Fruit fly (Drosophila melanogaster) whole organism, embryonic: Measurements from ENCODE around the gene CG15930.

Source experiments
- Atf6 ChIP-seq: fragments of 200-800 bp; sonication (Bioruptor generic); IDR thresholded peaks from 2 replicates; pipeline ENCODE4 v1.3.6; 2022; ENCODE audit warnings: missing biosample characterization, missing genetic modification characterization
- BEAF-32 ChIP-seq: fragments of 200-800 bp; sonication (Bioruptor generic); optimal IDR thresholded peaks from 3 replicates; lab custom pipeline; 2017; ENCODE audit warnings: missing biosample characterization, missing genetic modification characterization, mild to moderate bottlenecking, moderate library complexity, missing genetic modification reagents
- Bgb ChIP-seq: fragments of 200-800 bp; sonication (Bioruptor generic); IDR thresholded peaks from 2 replicates; pipeline ENCODE4 v1.3.6; 2022; ENCODE audit warnings: missing biosample characterization, missing genetic modification characterization; ENCODE audit not compliant: partially characterized antibody
- CG10267 ChIP-seq: fragments of 200-800 bp; sonication (Bioruptor generic); optimal IDR thresholded peaks from 2 replicates; lab custom pipeline; 2018; ENCODE audit warnings: missing biosample characterization, mild to moderate bottlenecking, missing genetic modification characterization, moderate library complexity
- CG10959 ChIP-seq: fragments of 200-800 bp; sonication (Bioruptor generic); IDR thresholded peaks from 2 replicates; pipeline ENCODE4 v1.3.6; 2022; ENCODE audit warnings: missing biosample characterization, missing genetic modification characterization
- CG11093 ChIP-seq: fragments of 200-800 bp; sonication (Bioruptor generic); IDR thresholded peaks from 3 replicates; pipeline ENCODE4 v1.3.6; 2022; ENCODE audit warnings: missing biosample characterization, missing genetic modification characterization
- CG11247 ChIP-seq: fragments of 200-800 bp; sonication (Bioruptor generic); IDR thresholded peaks from 2 replicates; pipeline ENCODE4 v1.3.6; 2022; ENCODE audit warnings: missing biosample characterization, missing genetic modification characterization
- CG12744 ChIP-seq: fragments of 200-800 bp; sonication (Bioruptor generic); optimal IDR thresholded peaks from 2 replicates; lab custom pipeline; 2016; ENCODE audit warnings: missing biosample characterization, missing genetic modification characterization
- CG13775 ChIP-seq: fragments of 200-800 bp; sonication (Bioruptor generic); optimal IDR thresholded peaks from 3 replicates; lab custom pipeline; 2017; ENCODE audit warnings: missing biosample characterization, mild to moderate bottlenecking, missing genetic modification characterization
- CG14014 ChIP-seq: fragments of 200-800 bp; sonication (Bioruptor generic); IDR thresholded peaks from 2 replicates; pipeline ENCODE4 v1.3.6; 2022; ENCODE audit warnings: missing biosample characterization, missing genetic modification characterization
- CG14050 ChIP-seq: fragments of 200-800 bp; sonication (Bioruptor generic); IDR thresholded peaks from 3 replicates; pipeline ENCODE4 v1.3.6; 2022; ENCODE audit warnings: missing biosample characterization, missing genetic modification characterization
- CG17328 ChIP-seq: fragments of 200-800 bp; sonication (Bioruptor generic); IDR thresholded peaks from 2 replicates; pipeline ENCODE4 v1.3.6; 2022; ENCODE audit warnings: missing biosample characterization, missing genetic modification characterization
- CG2678 ChIP-seq: fragments of 200-800 bp; sonication (Bioruptor generic); optimal IDR thresholded peaks from 3 replicates; lab custom pipeline; 2019; ENCODE audit warnings: missing biosample characterization, mild to moderate bottlenecking, missing genetic modification characterization, moderate library complexity
- CG32772 ChIP-seq: fragments of 200-800 bp; sonication (Bioruptor generic); IDR thresholded peaks from 2 replicates; pipeline ENCODE4 v1.3.6; 2022; ENCODE audit warnings: missing biosample characterization, missing genetic modification characterization
- CG3726 ChIP-seq: fragments of 200-800 bp; sonication (Bioruptor generic); IDR thresholded peaks from 3 replicates; pipeline ENCODE4, ENCODE4 v1.3.6; 2022; ENCODE audit warnings: missing biosample characterization, missing genetic modification characterization
- CG3847 ChIP-seq: fragments of 200-800 bp; sonication (Bioruptor generic); IDR thresholded peaks from 2 replicates; pipeline ENCODE4 v1.3.6; 2022; ENCODE audit warnings: missing biosample characterization, missing genetic modification characterization
- CG4617 ChIP-seq: fragments of 200-800 bp; sonication (Bioruptor generic); optimal IDR thresholded peaks from 3 replicates; lab custom pipeline; 2016; ENCODE audit warnings: missing biosample characterization, missing genetic modification characterization, borderline replicate concordance
- CG6272 ChIP-seq: fragments of 200-800 bp; sonication (Bioruptor generic); IDR thresholded peaks from 2 replicates; pipeline ENCODE4 v1.3.6; 2022; ENCODE audit warnings: missing biosample characterization, missing genetic modification characterization
- CG6689 ChIP-seq: fragments of 200-800 bp; sonication (Bioruptor generic); IDR thresholded peaks from 2 replicates; pipeline ENCODE4 v1.3.6; 2022; ENCODE audit warnings: missing biosample characterization, missing genetic modification characterization
- CG6765 ChIP-seq: fragments of 200-800 bp; sonication (Bioruptor generic); optimal IDR thresholded peaks from 3 replicates; lab custom pipeline; 2017; ENCODE audit warnings: missing biosample characterization, mild to moderate bottlenecking, missing genetic modification characterization
- CG8290 ChIP-seq, 3 experiments: fragments of 200-800 bp; sonication (Bioruptor generic); optimal IDR thresholded peaks; 2 replicates each; lab custom pipeline; 2016 to 2019; ENCODE audit warnings: missing biosample characterization in 3 of 3, missing genetic modification characterization in 3 of 3, mild to moderate bottlenecking in 2 of 3, moderate library complexity in 1 of 3
- Camta ChIP-seq: fragments of 200-800 bp; sonication (Bioruptor generic); optimal IDR thresholded peaks from 2 replicates; lab custom pipeline; 2016; ENCODE audit warnings: missing biosample characterization, missing genetic modification characterization
- Dbx ChIP-seq: fragments of 200-800 bp; sonication (Bioruptor generic); IDR thresholded peaks from 3 replicates; pipeline ENCODE4 v1.3.6; 2022; ENCODE audit warnings: missing biosample characterization, missing genetic modification characterization
- Dll ChIP-seq: fragments of 200-800 bp; sonication (Bioruptor generic); IDR thresholded peaks from 4 replicates; pipeline ENCODE4 v1.3.6; 2022; ENCODE audit warnings: missing biosample characterization, missing genetic modification characterization; ENCODE audit not compliant: partially characterized antibody
- E2f1 ChIP-seq: fragments of 200-800 bp; sonication (Bioruptor generic); IDR thresholded peaks from 2 replicates; pipeline ENCODE4 v1.3.6; 2022; ENCODE audit warnings: missing biosample characterization, missing genetic modification characterization
- Fer3 ChIP-seq: fragments of 200-800 bp; sonication (Bioruptor generic); optimal IDR thresholded peaks from 2 replicates; lab custom pipeline; 2018; ENCODE audit warnings: missing biosample characterization, mild to moderate bottlenecking, missing genetic modification characterization, moderate library complexity
- HLHmδ ChIP-seq: fragments of 200-800 bp; sonication (Bioruptor generic); optimal IDR thresholded peaks from 2 replicates; lab custom pipeline; 2018; ENCODE audit warnings: missing biosample characterization, mild to moderate bottlenecking, missing genetic modification characterization, moderate library complexity
- HmgZ ChIP-seq: fragments of 200-800 bp; sonication (Bioruptor generic); optimal IDR thresholded peaks from 2 replicates; lab custom pipeline; 2018; ENCODE audit warnings: missing biosample characterization, mild to moderate bottlenecking, missing genetic modification characterization
- Hmr ChIP-seq: fragments of 200-800 bp; sonication (Bioruptor generic); optimal IDR thresholded peaks from 3 replicates; lab custom pipeline; 2017; ENCODE audit warnings: mild to moderate bottlenecking, missing biosample characterization, missing genetic modification reagents, missing genetic modification characterization
- Hmx ChIP-seq: fragments of 200-800 bp; sonication (Bioruptor generic); optimal IDR thresholded peaks from 2 replicates; lab custom pipeline; 2016; ENCODE audit warnings: missing biosample characterization, missing genetic modification characterization
- Lhr ChIP-seq: fragments of 200-800 bp; sonication (Bioruptor generic); optimal IDR thresholded peaks from 3 replicates; lab custom pipeline; 2017; ENCODE audit warnings: mild to moderate bottlenecking, missing biosample characterization, missing genetic modification reagents, missing genetic modification characterization
- MBD-R2 ChIP-seq: fragments of 200-800 bp; sonication (Bioruptor generic); IDR thresholded peaks from 2 replicates; pipeline ENCODE4 v1.3.6; 2022; ENCODE audit warnings: missing biosample characterization, missing genetic modification characterization
- Max ChIP-seq: fragments of 200-800 bp; sonication (Bioruptor generic); optimal IDR thresholded peaks from 2 replicates; lab custom pipeline; 2016; ENCODE audit warnings: missing biosample characterization, mild to moderate bottlenecking, missing genetic modification characterization
- Myb ChIP-seq: fragments of 200-800 bp; sonication (Bioruptor generic); optimal IDR thresholded peaks from 2 replicates; lab custom pipeline; 2016; ENCODE audit warnings: missing biosample characterization, missing genetic modification characterization
- NC2β ChIP-seq: fragments of 200-800 bp; sonication (Bioruptor generic); optimal IDR thresholded peaks from 2 replicates; lab custom pipeline; 2016; ENCODE audit warnings: missing biosample characterization, missing genetic modification characterization
- Opbp ChIP-seq: fragments of 200-800 bp; sonication (Bioruptor generic); IDR thresholded peaks from 3 replicates; pipeline ENCODE4 v1.3.6; 2022; ENCODE audit warnings: missing biosample characterization, missing genetic modification characterization; ENCODE audit not compliant: partially characterized antibody
- Ptx1 ChIP-seq: fragments of 200-800 bp; sonication (Bioruptor generic); IDR thresholded peaks from 2 replicates; pipeline ENCODE4 v1.3.6; 2022; ENCODE audit warnings: missing biosample characterization, missing genetic modification characterization
- Rfx ChIP-seq: fragments of 200-800 bp; sonication (Bioruptor generic); IDR thresholded peaks from 2 replicates; pipeline ENCODE4 v1.3.6; 2022; ENCODE audit warnings: missing biosample characterization, missing genetic modification characterization
- ab ChIP-seq: fragments of 200-800 bp; sonication (Bioruptor generic); optimal IDR thresholded peaks from 2 replicates; lab custom pipeline; 2016; ENCODE audit warnings: missing biosample characterization, missing genetic modification characterization
- bsh ChIP-seq, 2 experiments: fragments of 200-800 bp; sonication (Bioruptor generic); optimal IDR thresholded peaks; 2 replicates each; lab custom pipeline; 2017 to 2018; ENCODE audit warnings: mild to moderate bottlenecking in 2 of 2, missing biosample characterization in 2 of 2, missing genetic modification characterization in 2 of 2, moderate library complexity in 1 of 2
- chm ChIP-seq: fragments of 200-800 bp; sonication (Bioruptor generic); IDR thresholded peaks from 2 replicates; pipeline ENCODE4 v1.3.6; 2022; ENCODE audit warnings: missing biosample characterization, missing genetic modification characterization
- crol ChIP-seq: fragments of 200-800 bp; sonication (Bioruptor generic); IDR thresholded peaks from 2 replicates; pipeline ENCODE4 v1.3.6; 2022; ENCODE audit warnings: missing biosample characterization, missing genetic modification characterization
- fd102C ChIP-seq: fragments of 200-800 bp; sonication (Bioruptor generic); optimal IDR thresholded peaks from 2 replicates; lab custom pipeline; 2018; ENCODE audit warnings: missing biosample characterization, mild to moderate bottlenecking, missing genetic modification characterization, moderate library complexity
- nerfin-1 ChIP-seq: fragments of 200-800 bp; sonication (Bioruptor generic); optimal IDR thresholded peaks from 3 replicates; lab custom pipeline; 2019; ENCODE audit warnings: missing biosample characterization, mild to moderate bottlenecking, missing genetic modification characterization, moderate library complexity
- pan ChIP-seq, 4 experiments: fragments of >200 bp in 3 of 4; fragments of 200-800 bp in 1 of 4; sonication (Bioruptor generic) in 1 of 4; optimal IDR thresholded peaks in 3 of 4; IDR thresholded peaks in 1 of 4; 2 replicates each; pipeline versions ENCODE4 v1.3.6 to Lab custom; 2017 to 2022; ENCODE audit warnings: missing biosample characterization in 2 of 4, missing genetic modification characterization in 2 of 4, mixed read lengths in 1 of 4
- rib ChIP-seq: fragments of 200-800 bp; sonication (Bioruptor generic); IDR thresholded peaks from 2 replicates; pipeline ENCODE4 v1.3.6; 2022; ENCODE audit warnings: missing biosample characterization, missing genetic modification characterization
- schlank ChIP-seq: fragments of 200-800 bp; sonication (Bioruptor generic); optimal IDR thresholded peaks from 2 replicates; lab custom pipeline; 2018; ENCODE audit warnings: missing biosample characterization, mild to moderate bottlenecking, missing genetic modification characterization
- zen ChIP-seq: fragments of 200-800 bp; sonication (Bioruptor generic); optimal IDR thresholded peaks from 3 replicates; lab custom pipeline; 2018; ENCODE audit warnings: missing biosample characterization, mild to moderate bottlenecking, missing genetic modification characterization, moderate library complexity

The CG15930 gene

dm6 chrX:5311838-5312339, 5.2 kb downstream of the CG15930 start, which contains the start of the genes TrxT and dhd (continued):
- TF ChIP-seq MBD-R2 (peak; percentile 70), Myb (GFP tag; lab: Kevin White, UChicago) (peak; percentile 67), Rfx (GFP tag; lab: Robert Waterston, UW) (peak; percentile 64), BEAF-32 (GFP tag; lab: Kevin White, UChicago) (peak; percentile 45), CG6689 (GFP tag; lab: Robert Waterston, UW) (0 out of 2 replicates have a peak, but pooled peaks have one; percentile 44), CG8290 (GFP tag; optimal IDR thresholded peaks at IDR 0.05; lab: Kevin White, UChicago) (peak; percentile 81), CG8290 (tag; optimal IDR thresholded peaks at IDR 0.05; lab: Kevin White, UChicago) (peak; percentile 72 to 93), NC2β (GFP tag; lab: Kevin White, UChicago) (peak; percentile 19), crol (GFP tag; lab: Robert Waterston, UW) (peak; percentile 64), CG11093 (GFP tag; lab: Robert Waterston, UW) (no peak), CG3847 (GFP tag; lab: Robert Waterston, UW) (peak; percentile 50; the same call in 1 of the 2 replicates), CG3726 (GFP tag; lab: Robert Waterston, UW) (0 out of 3 replicates have a peak, but pooled peaks have one; percentile 32), pan (optimal IDR thresholded peaks at IDR 0.05; lab: Kevin White, UChicago) (no peak), pan (GFP tag; optimal IDR thresholded peaks at IDR 0.05 in 1 of 2, IDR thresholded peaks at IDR 0.05 in 1 of 2) (peak in 1 of 2 experiments; percentile 58), Fer3 (tag; lab: Kevin White, UChicago) (peak; percentile 3), Hmx (GFP tag; lab: Kevin White, UChicago) (no peak), CG12744 (GFP tag; lab: Kevin White, UChicago) (peak; percentile 30), CG2678 (tag; lab: Kevin White, UChicago) (no peak), CG10959 (no peak), schlank (tag; lab: Kevin White, UChicago) (peak; percentile 19), CG32772 (GFP tag; lab: Robert Waterston, UW) (no peak), chm (GFP tag; lab: Robert Waterston, UW) (peak; percentile 58), bsh (GFP tag; optimal IDR thresholded peaks at IDR 0.05; lab: Kevin White, UChicago) (peak in 1 of 2 experiments; percentile 26), CG11247 (peak; percentile 36; the same call in 1 of the 2 replicates), CG10267 (tag; lab: Kevin White, UChicago) (peak; percentile 15), ab (GFP tag; lab: Kevin White, UChicago) (no peak), Max (peak; percentile 6), CG14014 (GFP tag; lab: Robert Waterston, UW) (0 out of 2 replicates have a peak, but pooled peaks have one; percentile 34), Ptx1 (GFP tag; lab: Robert Waterston, UW) (peak; percentile 28; the same call in 1 of the 2 replicates), Bgb (GFP tag; lab: Robert Waterston, UW) (peak; percentile 68), HmgZ (tag; lab: Kevin White, UChicago) (peak; percentile 49), nerfin-1 (peak; percentile 1), Camta (GFP tag; lab: Kevin White, UChicago) (peak; percentile 3), fd102C (GFP tag; lab: Kevin White, UChicago) (no peak), E2f1 (GFP tag; lab: Robert Waterston, UW) (peak; percentile 69), CG13775 (GFP tag; lab: Kevin White, UChicago) (peak; percentile 20), Opbp (GFP tag; lab: Robert Waterston, UW) (peak; percentile 64; the same call in 2 of the 3 replicates), Atf6 (GFP tag; lab: Robert Waterston, UW) (0 out of 2 replicates have a peak, but pooled peaks have one; percentile 29), Dll (GFP tag; lab: Robert Waterston, UW) (peak; percentile 62; the same call in 2 of the 4 replicates), Dbx (GFP tag; lab: Robert Waterston, UW) (0 out of 3 replicates have a peak, but pooled peaks have one; percentile 51), Lhr (GFP tag; lab: Kevin White, UChicago) (peak; percentile 50), HLHmδ (peak; percentile 21), CG6272 (peak; percentile 17; the same call in 1 of the 2 replicates), CG4617 (GFP tag; lab: Kevin White, UChicago) (no peak), CG14050 (no peak), Hmr (GFP tag; lab: Kevin White, UChicago) (no peak), zen (tag; lab: Kevin White, UChicago) (no peak), rib (GFP tag; lab: Robert Waterston, UW) (0 out of 2 replicates have a peak, but pooled peaks have one; percentile 43), CG6765 (GFP tag; lab: Kevin White, UChicago) (peak; percentile 36), CG17328 (GFP tag; lab: Robert Waterston, UW) (peak; percentile 64)
